Worm (Caenorhabditis elegans) whole organism, L3 larva: Measurements from ENCODE around the gene slcr-46.1.

Source experiments
- R02D3.7 ChIP-seq: fragments of 150-350 bp; optimal IDR thresholded peaks from 2 replicates; lab custom pipeline; 2014; ENCODE audit warnings: missing biosample characterization, missing genetic modification characterization
- ZK546.5 ChIP-seq: sonication (generic microtip); optimal IDR thresholded peaks from 2 replicates; lab custom pipeline; 2017; ENCODE audit warnings: missing biosample characterization, missing genetic modification characterization
- aly-2 ChIP-seq: fragments of 150-350 bp; optimal IDR thresholded peaks from 2 replicates; lab custom pipeline; 2014; ENCODE audit warnings: missing biosample characterization, missing genetic modification characterization
- ceh-28 ChIP-seq: fragments of 150-350 bp; optimal IDR thresholded peaks from 2 replicates; lab custom pipeline; 2014; ENCODE audit warnings: missing biosample characterization, missing genetic modification reagents, missing genetic modification characterization
- ceh-82 ChIP-seq: fragments of 150-350 bp; optimal IDR thresholded peaks from 2 replicates; lab custom pipeline; 2014; ENCODE audit warnings: missing biosample characterization, missing genetic modification characterization
- daf-12 ChIP-seq: fragments of 150-350 bp; optimal IDR thresholded peaks from 2 replicates; lab custom pipeline; 2014; ENCODE audit warnings: missing biosample characterization, missing genetic modification reagents, missing genetic modification characterization
- elt-2 ChIP-seq: sonication (generic microtip); optimal IDR thresholded peaks from 2 replicates; lab custom pipeline; 2016; ENCODE audit warnings: missing genetic modification reagents, mild to moderate bottlenecking, missing genetic modification characterization, missing compliant biosample characterization
- elt-3 ChIP-seq, 3 experiments: fragments of 150-350 bp in 1 of 3; sonication (generic microtip) in 2 of 3; optimal IDR thresholded peaks; 2 replicates in 2 of 3; 4 replicates in 1 of 3; lab custom pipeline; 2014 to 2017; ENCODE audit warnings: missing biosample characterization in 3 of 3, missing genetic modification characterization in 3 of 3
- fkh-10 ChIP-seq: sonication (generic microtip); optimal IDR thresholded peaks from 2 replicates; lab custom pipeline; 2017; ENCODE audit warnings: missing biosample characterization, missing genetic modification reagents, missing genetic modification characterization
- fkh-2 ChIP-seq: fragments of 150-350 bp; optimal IDR thresholded peaks from 2 replicates; lab custom pipeline; 2014; ENCODE audit warnings: missing biosample characterization, missing genetic modification reagents, missing genetic modification characterization
- fos-1 ChIP-seq: fragments of 150-350 bp; optimal IDR thresholded peaks from 2 replicates; lab custom pipeline; 2014; ENCODE audit warnings: missing biosample characterization, missing genetic modification characterization
- hmg-11 ChIP-seq: sonication (generic microtip); optimal IDR thresholded peaks from 2 replicates; lab custom pipeline; 2016; ENCODE audit warnings: missing genetic modification characterization, missing compliant biosample characterization
- lin-39 ChIP-seq: fragments of 150-350 bp; optimal IDR thresholded peaks from 2 replicates; lab custom pipeline; 2018; ENCODE audit warnings: missing biosample characterization, missing genetic modification reagents, missing genetic modification characterization
- lsy-12 ChIP-seq: sonication (generic microtip); optimal IDR thresholded peaks from 2 replicates; lab custom pipeline; 2016; ENCODE audit warnings: mild to moderate bottlenecking, missing genetic modification characterization, missing compliant biosample characterization
- mdl-1 ChIP-seq: fragments of 150-350 bp; optimal IDR thresholded peaks from 2 replicates; lab custom pipeline; 2014; ENCODE audit warnings: missing biosample characterization, missing genetic modification characterization
- mml-1 ChIP-seq: fragments of 150-350 bp; sonication (generic microtip); optimal IDR thresholded peaks from 3 replicates; lab custom pipeline; 2014; ENCODE audit warnings: missing biosample characterization, missing genetic modification characterization
- nfya-1 ChIP-seq: sonication (generic microtip); optimal IDR thresholded peaks from 2 replicates; lab custom pipeline; 2017; ENCODE audit warnings: missing genetic modification characterization, mild to moderate bottlenecking, missing compliant biosample characterization, antibody characterized with exemption, moderate library complexity; ENCODE audit not compliant: insufficient read depth
- nhr-11 ChIP-seq: fragments of 150-350 bp; optimal IDR thresholded peaks from 2 replicates; lab custom pipeline; 2014; ENCODE audit warnings: missing biosample characterization, missing genetic modification characterization
- nhr-12 ChIP-seq: fragments of 150-350 bp; optimal IDR thresholded peaks from 2 replicates; lab custom pipeline; 2014; ENCODE audit warnings: missing biosample characterization, missing genetic modification characterization
- nhr-23 ChIP-seq: fragments of 150-350 bp; optimal IDR thresholded peaks from 2 replicates; lab custom pipeline; 2014; ENCODE audit warnings: missing biosample characterization, missing genetic modification reagents, missing genetic modification characterization
- nhr-25 ChIP-seq: sonication (generic microtip); optimal IDR thresholded peaks from 2 replicates; lab custom pipeline; 2017; ENCODE audit warnings: missing biosample characterization, missing genetic modification characterization
- nhr-28 ChIP-seq: fragments of 150-350 bp; optimal IDR thresholded peaks from 2 replicates; lab custom pipeline; 2014; ENCODE audit warnings: missing biosample characterization, missing genetic modification characterization
- nhr-43 ChIP-seq: sonication (generic microtip); optimal IDR thresholded peaks from 2 replicates; lab custom pipeline; 2016; ENCODE audit warnings: mild to moderate bottlenecking, missing genetic modification characterization, missing compliant biosample characterization; ENCODE audit not compliant: poor library complexity, severe bottlenecking
- nhr-67 ChIP-seq: fragments of 150-350 bp; optimal IDR thresholded peaks from 2 replicates; lab custom pipeline; 2014; ENCODE audit warnings: missing biosample characterization, missing genetic modification characterization
- nhr-77 ChIP-seq: fragments of 150-350 bp; optimal IDR thresholded peaks from 2 replicates; lab custom pipeline; 2014; ENCODE audit warnings: missing biosample characterization, missing genetic modification characterization
- pha-4 ChIP-seq: fragments of 150-350 bp; optimal IDR thresholded peaks from 2 replicates; lab custom pipeline; 2014; ENCODE audit warnings: missing biosample characterization, missing genetic modification reagents, missing genetic modification characterization
- pqm-1 ChIP-seq: fragments of 150-350 bp; optimal IDR thresholded peaks from 2 replicates; lab custom pipeline; 2017; ENCODE audit warnings: missing biosample characterization, missing genetic modification characterization, inconsistent platforms
- sea-2 ChIP-seq: fragments of 150-350 bp; sonication (generic microtip); optimal IDR thresholded peaks from 4 replicates; lab custom pipeline; 2014; ENCODE audit warnings: missing biosample characterization, missing genetic modification reagents, missing genetic modification characterization
- skn-1 ChIP-seq: fragments of 150-350 bp; optimal IDR thresholded peaks from 2 replicates; lab custom pipeline; 2014; ENCODE audit warnings: missing biosample characterization, missing genetic modification characterization
- snpc-4 ChIP-seq: fragments of 150-350 bp; optimal IDR thresholded peaks from 2 replicates; lab custom pipeline; 2014; ENCODE audit warnings: missing biosample characterization, missing genetic modification characterization
- unc-39 ChIP-seq: sonication (generic microtip); optimal IDR thresholded peaks from 4 replicates; lab custom pipeline; 2017; ENCODE audit warnings: missing biosample characterization, missing genetic modification characterization
- zag-1 ChIP-seq: fragments of 150-350 bp; optimal IDR thresholded peaks from 2 replicates; lab custom pipeline; 2014; ENCODE audit warnings: missing biosample characterization, missing genetic modification characterization
- ztf-11 ChIP-seq: fragments of 150-350 bp; optimal IDR thresholded peaks from 2 replicates; lab custom pipeline; 2014; ENCODE audit warnings: missing biosample characterization, missing genetic modification characterization

The slcr-46.1 gene

DNA sequence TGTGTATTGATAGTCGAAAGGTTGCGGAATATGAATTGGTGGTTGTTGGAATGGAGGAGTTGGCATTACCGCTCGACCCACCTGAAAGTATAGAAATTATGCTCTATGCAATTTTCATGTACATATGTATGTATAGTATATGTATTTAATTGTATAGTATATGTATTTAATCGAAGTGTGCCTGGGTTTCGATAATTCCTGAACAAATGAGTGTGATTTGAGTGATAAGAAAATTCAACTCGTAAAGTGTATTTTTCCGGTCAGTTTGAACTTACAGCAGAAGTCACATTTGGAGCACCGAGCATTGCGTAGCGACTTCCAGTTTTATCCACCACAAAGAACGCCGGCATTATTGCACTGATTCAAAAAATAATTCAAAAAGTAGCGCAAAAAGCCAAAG lies 26.5 kb downstream of the slcr-46.1 start:
- no peak for TF ChIP-seq nhr-11 (tag; lab: Kevin White, UChicago)
- TF ChIP-seq nhr-43 (tag; lab: Kevin White, UChicago), result no peak
- TF ChIP-seq ZK546.5 (tag; lab: Kevin White, UChicago), result no peak
- no peak for TF ChIP-seq nhr-12
- TF ChIP-seq elt-2 (tag; lab: Kevin White, UChicago), result peak; percentile 40
- no peak for TF ChIP-seq mml-1

DNA sequence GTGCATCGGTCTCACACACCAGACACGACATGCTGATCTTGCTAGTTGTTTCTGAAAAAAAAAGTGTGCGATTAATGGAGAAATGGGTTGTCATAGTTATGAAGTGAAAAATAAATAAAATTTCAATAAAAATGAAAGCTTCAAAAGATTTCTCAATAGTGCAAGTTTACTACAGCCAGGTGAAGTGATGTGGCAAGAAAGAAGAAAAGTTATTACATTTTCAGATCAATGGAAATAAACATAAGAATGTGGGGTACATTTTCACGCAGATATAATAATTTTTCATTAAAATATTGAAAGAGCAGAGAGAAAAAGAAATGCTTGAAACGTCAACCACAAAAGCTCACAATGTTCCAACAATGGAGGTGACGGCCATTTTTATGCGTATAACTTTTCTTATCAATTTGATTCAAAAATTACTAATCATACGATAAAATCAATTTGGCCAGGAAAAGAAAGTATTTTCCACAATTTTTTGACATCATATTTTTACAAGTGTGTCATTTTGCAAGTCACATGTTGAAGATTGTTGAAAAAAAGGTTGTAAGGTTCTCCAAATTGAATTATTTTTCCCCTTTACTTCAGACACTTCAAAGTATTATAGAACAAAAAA lies 28.2 kb downstream of the slcr-46.1 start, which contains the start of gene nhr-45:
TSS of gene nhr-45 (minus strand) at position 51 of the 613 bp plus-strand sequence.
- TF ChIP-seq zag-1 (no peak), daf-12 (tag; lab: Kevin White, UChicago) (no peak), unc-39 (no peak), pqm-1 (tag; lab: Kevin White, UChicago) (peak; percentile 73), nhr-67 (no peak), fkh-2 (tag; lab: Kevin White, UChicago) (no peak), ztf-11 (tag; lab: Kevin White, UChicago) (no peak), nhr-28 (tag; lab: Kevin White, UChicago) (no peak), elt-2 (tag; lab: Kevin White, UChicago) (peak; percentile 60), mdl-1 (tag; lab: Kevin White, UChicago) (no peak), fkh-10 (peak; percentile 50), ceh-28 (tag; lab: Kevin White, UChicago) (no peak), nfya-1 (tag; lab: Kevin White, UChicago) (no peak)

DNA sequence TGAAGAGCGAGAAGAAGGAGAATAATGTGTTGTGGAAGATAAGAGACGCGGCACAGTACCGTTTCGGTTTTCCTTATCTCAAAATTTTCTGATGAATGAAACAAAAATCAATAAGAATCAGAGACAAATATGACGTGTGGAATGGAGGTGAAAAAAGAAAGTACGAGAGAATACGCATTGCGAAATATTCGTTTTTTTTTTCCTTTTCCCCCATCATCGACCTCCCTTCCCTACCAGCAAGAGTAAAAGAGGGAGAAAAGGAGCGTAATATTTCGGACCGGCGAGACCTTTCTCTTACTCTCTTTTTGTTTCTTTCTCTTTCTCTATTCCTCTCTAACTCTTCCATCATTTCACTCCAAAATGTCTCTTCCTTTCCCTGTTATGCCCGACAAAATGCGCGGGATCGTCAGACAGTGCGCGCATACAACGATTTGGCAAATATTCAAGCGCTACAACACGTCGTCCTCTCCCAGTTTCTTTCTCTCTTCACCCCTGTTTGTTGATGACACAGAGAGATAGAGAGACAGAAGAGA lies 30.2 kb downstream of the slcr-46.1 start:
- TF ChIP-seq zag-1 (no peak), skn-1 (tag; lab: Kevin White, UChicago) (peak; percentile 23), nhr-77 (tag; lab: Kevin White, UChicago) (no peak), ceh-28 (tag; lab: Kevin White, UChicago) (peak; percentile 61), snpc-4 (peak; percentile 1), nfya-1 (tag; lab: Kevin White, UChicago) (peak; percentile 34), pqm-1 (tag; lab: Kevin White, UChicago) (peak; percentile 81), lin-39 (tag; lab: Kevin White, UChicago) (peak; percentile 25), elt-3 (tag; optimal IDR thresholded peaks at IDR 0.05; lab: Kevin White, UChicago) (peak in 1 of 3 experiments; percentile 36), elt-2 (tag; lab: Kevin White, UChicago) (peak; percentile 88), pha-4 (tag; lab: Kevin White, UChicago) (peak; percentile 85), ceh-82 (tag; lab: Kevin White, UChicago) (no peak), hmg-11 (tag; lab: Kevin White, UChicago) (peak; percentile 29), sea-2 (no peak), nhr-23 (tag; lab: Kevin White, UChicago) (peak; percentile 62), nhr-25 (tag; lab: Kevin White, UChicago) (peak; percentile 75), fkh-2 (tag; lab: Kevin White, UChicago) (no peak), nhr-43 (tag; lab: Kevin White, UChicago) (peak; percentile 4)

DNA sequence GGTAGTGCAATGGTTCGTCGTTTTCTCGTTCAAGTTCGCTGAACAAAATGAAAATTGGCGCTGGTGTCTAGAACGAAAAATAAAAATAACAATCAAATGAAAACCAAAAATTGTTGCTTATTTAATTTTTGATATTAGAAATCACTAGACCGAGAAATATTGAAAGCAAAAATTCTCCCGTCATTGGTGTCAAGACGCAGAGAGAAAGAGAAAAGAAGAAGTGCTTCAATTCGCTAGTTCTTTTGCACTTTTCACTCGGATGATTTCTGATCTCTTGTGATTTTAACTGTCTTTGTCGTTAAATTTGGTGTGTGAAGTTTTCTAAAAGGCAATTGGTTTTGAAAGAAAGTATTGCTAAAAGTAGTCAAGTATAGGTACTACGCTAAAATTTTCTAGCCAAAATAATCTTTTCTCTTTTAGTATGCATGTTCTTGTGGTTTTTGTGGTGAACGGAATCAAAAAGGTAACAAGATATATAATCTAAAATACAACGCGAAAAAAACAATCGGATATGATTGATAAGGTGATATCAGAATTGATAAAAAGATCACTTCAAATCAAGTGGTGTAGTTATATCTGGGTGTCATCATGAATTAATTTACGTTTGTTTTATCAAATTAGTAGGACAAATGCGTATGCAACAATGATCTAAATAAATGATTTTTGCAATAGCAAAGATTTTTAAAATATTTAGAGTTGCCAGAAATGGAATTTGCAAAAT lies 31.0 kb downstream of the slcr-46.1 start:
- TF ChIP-seq nfya-1 (tag; lab: Kevin White, UChicago) (peak; percentile 33), elt-2 (tag; lab: Kevin White, UChicago) (peak; percentile 5), lsy-12 (tag; lab: Kevin White, UChicago) (no peak), pqm-1 (tag; lab: Kevin White, UChicago) (peak; percentile 21)

DNA sequence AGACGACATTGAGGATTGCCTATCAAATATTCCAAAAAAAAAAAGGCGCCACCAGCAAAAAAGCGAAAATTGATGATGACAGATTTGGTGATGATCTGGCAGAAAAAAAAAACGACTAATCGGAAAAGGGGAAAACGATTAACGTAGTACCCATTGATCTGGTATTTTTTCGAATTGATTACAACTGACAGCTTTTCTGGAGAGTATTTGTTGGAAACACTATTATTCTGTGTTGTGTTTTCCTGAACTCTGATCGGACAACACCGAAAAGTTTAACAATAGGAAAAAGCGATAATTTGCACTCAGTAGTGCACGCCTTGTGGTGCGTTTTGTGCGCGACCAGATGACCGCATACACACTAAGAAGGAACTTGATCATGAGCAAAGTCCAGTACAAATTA lies 32.5 kb downstream of the slcr-46.1 start:
- TF ChIP-seq R02D3.7 (no peak), nhr-11 (tag; lab: Kevin White, UChicago) (no peak), unc-39 (no peak), pha-4 (tag; lab: Kevin White, UChicago) (no peak), aly-2 (no peak), fos-1 (no peak)
